Worm (Caenorhabditis elegans): ENCODE data around the gene edg-1.

DNA sequence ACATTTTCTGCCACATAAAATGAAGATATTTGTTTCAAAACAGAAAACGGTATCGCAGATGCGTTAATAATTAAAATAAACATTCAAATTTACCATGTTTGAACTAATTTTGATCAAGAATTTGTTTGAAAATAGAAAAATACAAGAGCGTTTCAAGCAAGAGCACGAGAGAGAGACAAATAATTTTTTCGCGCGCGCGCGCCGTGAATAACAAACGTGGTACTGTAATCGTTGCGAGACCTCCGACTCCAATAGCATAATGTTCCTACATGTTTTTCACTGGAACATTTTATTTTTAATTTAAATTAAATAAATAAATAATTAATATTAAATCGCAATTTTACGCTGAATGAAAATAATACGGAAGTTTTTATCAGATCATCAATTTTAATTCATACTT is 16.4 kb downstream of the edg-1 start, which contains the start of gene F54E12.2:
- TF ChIP-seq egl-27 (tag; optimal IDR thresholded peaks at IDR 0.05) (no peak), sma-3 (GFP tag; optimal IDR thresholded peaks at IDR 0.05) (no peak), nhr-237 (tag; optimal IDR thresholded peaks at IDR 0.05) (no peak), snpc-4 (tag; optimal IDR thresholded peaks at IDR 0.05) (no peak), nhr-25 (tag; optimal IDR thresholded peaks at IDR 0.05) (no peak), nhr-129 (tag; optimal IDR thresholded peaks at IDR 0.05) (no peak), aly-2 (tag; optimal IDR thresholded peaks at IDR 0.05) (no peak), unc-39 (tag; optimal IDR thresholded peaks at IDR 0.05) (no peak), unc-62 (GFP tag; optimal IDR thresholded peaks at IDR 0.05) (no peak), ceh-82 (tag; optimal IDR thresholded peaks at IDR 0.05) (no peak), ztf-1 (GFP tag; conservative IDR thresholded peaks at IDR 0.05) (no peak), ztf-11 (tag; optimal IDR thresholded peaks at IDR 0.05) (no peak), nhr-11 (tag; optimal IDR thresholded peaks at IDR 0.05) (no peak), dmd-4 (tag; optimal IDR thresholded peaks at IDR 0.05) (no peak)

Measured in whole organism, L2 larva.